Worm (Caenorhabditis elegans) whole organism, young adult: Measurements from ENCODE around the gene F56D6.23.

Experiments used
- B0035.1 ChIP-seq: sonication (generic microtip); optimal IDR thresholded peaks from 2 replicates; lab custom pipeline; 2016; ENCODE audit warnings: missing genetic modification characterization, mild to moderate bottlenecking, missing compliant biosample characterization, missing genotype, missing genetic modification reagents
- B0261.1 ChIP-seq: sonication (generic microtip); optimal IDR thresholded peaks from 2 replicates; lab custom pipeline; 2016; ENCODE audit warnings: mild to moderate bottlenecking, missing genetic modification characterization, moderate library complexity, missing compliant biosample characterization
- B0336.3 ChIP-seq: fragments of 200-800 bp; sonication (Bioruptor generic); IDR thresholded peaks from 2 replicates; pipeline ENCODE4 v1.3.6; 2022; ENCODE audit warnings: missing genetic modification characterization, missing compliant biosample characterization
- C06A6.2 ChIP-seq: fragments of 200-800 bp; sonication (Bioruptor generic); conservative IDR thresholded peaks from 2 replicates; pipeline ENCODE4 v1.3.6; 2022; ENCODE audit warnings: missing genetic modification characterization, missing compliant biosample characterization
- F10E7.11 ChIP-seq: sonication (generic microtip); optimal IDR thresholded peaks from 2 replicates; lab custom pipeline; 2017; ENCODE audit warnings: mild to moderate bottlenecking, missing genetic modification characterization, moderate library complexity, missing compliant biosample characterization
- F57A8.1 ChIP-seq: fragments of 200-800 bp; sonication (Bioruptor generic); optimal IDR thresholded peaks from 2 replicates; lab custom pipeline; 2018; ENCODE audit warnings: mild to moderate bottlenecking, missing genetic modification characterization, moderate library complexity, missing compliant biosample characterization
- F57C9.4 ChIP-seq: sonication (generic microtip); optimal IDR thresholded peaks from 2 replicates; lab custom pipeline; 2017; ENCODE audit warnings: mild to moderate bottlenecking, missing genetic modification characterization, missing compliant biosample characterization
- Y53F4B.3 ChIP-seq: fragments of 200-800 bp; sonication (Bioruptor generic); IDR thresholded peaks from 2 replicates; pipeline ENCODE4 v1.3.6; 2022; ENCODE audit warnings: missing genetic modification reagents, missing genetic modification characterization, missing compliant biosample characterization
- Y56A3A.18 ChIP-seq: fragments of 200-800 bp; sonication (Bioruptor generic); IDR thresholded peaks from 2 replicates; pipeline ENCODE4 v1.3.6; 2022; ENCODE audit warnings: missing genetic modification reagents, missing genetic modification characterization, missing compliant biosample characterization
- aptf-2 ChIP-seq: fragments of 200-800 bp; sonication (Bioruptor generic); conservative IDR thresholded peaks from 2 replicates; pipeline ENCODE4 v1.3.6; 2022; ENCODE audit warnings: missing genetic modification reagents, missing genetic modification characterization, missing compliant biosample characterization
- atf-7 ChIP-seq: sonication (generic microtip); optimal IDR thresholded peaks from 2 replicates; lab custom pipeline; 2017; ENCODE audit warnings: mild to moderate bottlenecking, missing genetic modification characterization, missing compliant biosample characterization
- attf-3 ChIP-seq: fragments of 200-800 bp; sonication (Bioruptor generic); conservative IDR thresholded peaks from 2 replicates; pipeline ENCODE4 v1.3.6; 2022; ENCODE audit warnings: missing genetic modification reagents, missing genetic modification characterization, missing compliant biosample characterization
- cebp-2 ChIP-seq: fragments of 200-800 bp; sonication (Bioruptor generic); IDR thresholded peaks from 2 replicates; pipeline ENCODE4 v1.3.6; 2022; ENCODE audit warnings: missing genetic modification characterization, missing compliant biosample characterization
- ceh-58 ChIP-seq: fragments of 200-800 bp; sonication (Bioruptor generic); IDR thresholded peaks from 2 replicates; pipeline ENCODE4 v1.3.6; 2022; ENCODE audit warnings: missing genetic modification characterization, missing compliant biosample characterization
- dpff-1 ChIP-seq: sonication (generic microtip); optimal IDR thresholded peaks from 2 replicates; lab custom pipeline; 2017; ENCODE audit warnings: mild to moderate bottlenecking, missing genetic modification characterization, missing compliant biosample characterization
- ekl-4 ChIP-seq: fragments of 200-800 bp; sonication (Bioruptor generic); IDR thresholded peaks from 2 replicates; pipeline ENCODE4 v1.3.6; 2022; ENCODE audit warnings: missing genetic modification reagents, missing genetic modification characterization, missing compliant biosample characterization
- ets-4 ChIP-seq: fragments of 200-800 bp; sonication (Bioruptor generic); optimal IDR thresholded peaks from 2 replicates; lab custom pipeline; 2018; ENCODE audit warnings: mild to moderate bottlenecking, missing genetic modification characterization, missing compliant biosample characterization
- gei-17 ChIP-seq: fragments of 200-800 bp; sonication (Bioruptor generic); optimal IDR thresholded peaks from 2 replicates; lab custom pipeline; 2018; ENCODE audit warnings: mild to moderate bottlenecking, missing genetic modification characterization, missing compliant biosample characterization
- hmg-20 ChIP-seq: fragments of 200-800 bp; sonication (Bioruptor generic); IDR thresholded peaks from 2 replicates; pipeline ENCODE4 v1.3.6; 2022; ENCODE audit warnings: missing genetic modification reagents, missing genetic modification characterization, missing compliant biosample characterization
- let-526 ChIP-seq: fragments of 200-800 bp; sonication (Bioruptor generic); IDR thresholded peaks from 2 replicates; pipeline ENCODE4 v1.3.6; 2022; ENCODE audit warnings: missing genetic modification reagents, missing genetic modification characterization, missing compliant biosample characterization
- lin-26 ChIP-seq: fragments of 200-800 bp; sonication (Bioruptor generic); IDR thresholded peaks from 2 replicates; pipeline ENCODE4 v1.3.6; 2022; ENCODE audit warnings: missing genetic modification reagents, missing genetic modification characterization, missing compliant biosample characterization
- lin-40 ChIP-seq: sonication (generic microtip); optimal IDR thresholded peaks from 2 replicates; lab custom pipeline; 2016; ENCODE audit warnings: missing genetic modification characterization, mild to moderate bottlenecking, missing compliant biosample characterization, missing genotype, missing genetic modification reagents
- lin-54 ChIP-seq: fragments of 200-800 bp; sonication (Bioruptor generic); optimal IDR thresholded peaks from 2 replicates; lab custom pipeline; 2018; ENCODE audit warnings: mild to moderate bottlenecking, missing genetic modification characterization, missing compliant biosample characterization
- lir-1 ChIP-seq: fragments of 200-800 bp; sonication (Bioruptor generic); conservative IDR thresholded peaks from 2 replicates; pipeline ENCODE4 v1.3.6; 2022; ENCODE audit warnings: missing genetic modification reagents, missing genetic modification characterization, missing compliant biosample characterization
- madf-8 ChIP-seq: fragments of 200-800 bp; sonication (Bioruptor generic); conservative IDR thresholded peaks from 2 replicates; pipeline ENCODE4 v1.3.6; 2022; ENCODE audit warnings: missing genetic modification reagents, missing genetic modification characterization, missing compliant biosample characterization
- mes-4 ChIP-seq: sonication (generic microtip); optimal IDR thresholded peaks from 2 replicates; lab custom pipeline; 2016; ENCODE audit warnings: missing genotype, missing genetic modification characterization, missing compliant biosample characterization
- nhr-120 ChIP-seq: fragments of 200-800 bp; sonication (Bioruptor generic); IDR thresholded peaks from 2 replicates; pipeline ENCODE4 v1.3.6; 2022; ENCODE audit warnings: missing genetic modification characterization, missing compliant biosample characterization
- nhr-27 ChIP-seq: fragments of 200-800 bp; sonication (Bioruptor generic); optimal IDR thresholded peaks from 2 replicates; lab custom pipeline; 2018; ENCODE audit warnings: mild to moderate bottlenecking, missing genetic modification characterization, moderate library complexity, missing compliant biosample characterization
- nhr-90 ChIP-seq: sonication (generic microtip); optimal IDR thresholded peaks from 2 replicates; lab custom pipeline; 2016; ENCODE audit warnings: missing genotype, mild to moderate bottlenecking, missing genetic modification characterization, missing compliant biosample characterization
- pbrm-1 ChIP-seq: fragments of 200-800 bp; sonication (Bioruptor generic); IDR thresholded peaks from 2 replicates; pipeline ENCODE4 v1.3.6; 2022; ENCODE audit warnings: missing genetic modification reagents, missing genetic modification characterization, missing compliant biosample characterization
- repo-1 ChIP-seq: sonication (generic microtip); optimal IDR thresholded peaks from 2 replicates; lab custom pipeline; 2017; ENCODE audit warnings: mild to moderate bottlenecking, missing genetic modification characterization, missing compliant biosample characterization
- rpc-1 ChIP-seq, 2 experiments: fragments of 150-350 bp in 1 of 2; sonication (generic microtip) in 1 of 2; optimal IDR thresholded peaks; 2 replicates each; lab custom pipeline; 2014 to 2018; ENCODE audit warnings: missing biosample characterization in 1 of 2, missing genetic modification characterization in 1 of 2, missing genetic modification reagents in 1 of 2, missing genotype in 1 of 2
- snpc-3.4 ChIP-seq: sonication (generic microtip); optimal IDR thresholded peaks from 2 replicates; lab custom pipeline; 2017; ENCODE audit warnings: missing genetic modification characterization, mild to moderate bottlenecking, missing compliant biosample characterization, antibody characterized with exemption, moderate library complexity, missing genotype, missing genetic modification reagents
- unc-62 ChIP-seq: fragments of 150-350 bp; optimal IDR thresholded peaks from 2 replicates; lab custom pipeline; 2014; ENCODE audit warnings: missing biosample characterization, missing genetic modification reagents, missing genetic modification characterization
- ztf-25 ChIP-seq: fragments of 200-800 bp; sonication (Bioruptor generic); IDR thresholded peaks from 2 replicates; pipeline ENCODE4 v1.3.6; 2022; ENCODE audit warnings: missing genetic modification reagents, missing genetic modification characterization, missing compliant biosample characterization

F56D6.23 gene

DNA sequence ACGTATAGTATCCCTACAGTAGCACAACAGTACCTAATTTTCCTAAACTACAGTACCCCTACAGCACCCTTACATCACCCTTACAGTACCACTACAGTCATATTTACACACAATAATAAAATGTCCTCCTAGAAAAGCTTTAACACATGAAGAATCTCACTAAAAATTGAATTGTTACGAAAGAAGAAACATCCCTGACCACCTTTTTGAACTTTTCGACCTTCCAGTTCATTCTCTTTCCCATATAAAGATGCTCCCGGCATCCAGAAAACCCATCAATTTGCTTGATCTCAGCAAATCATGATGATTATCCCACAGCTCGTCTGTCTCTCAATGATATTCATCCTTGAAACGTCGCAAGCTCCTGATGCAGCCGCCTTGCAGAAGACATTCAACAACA is 13.6 kb upstream of the F56D6.23 start, which contains the start of gene F56D6.21:
Gene F56D6.21 (plus strand): TSS at position 301 of the 400 bp plus-strand sequence.
- TF ChIP-seq gei-17 (GFP tag; lab: Kevin White, UChicago) = no peak
- TF ChIP-seq C06A6.2 (GFP tag; lab: Robert Waterston, UW) = no peak
- TF ChIP-seq repo-1 (tag; lab: Kevin White, UChicago) = no peak
- no peak for TF ChIP-seq mes-4 (tag; lab: Kevin White, UChicago)
- TF ChIP-seq ets-4 (GFP tag; lab: Kevin White, UChicago) = no peak
- no peak for TF ChIP-seq B0336.3
- TF ChIP-seq nhr-120 (GFP tag; lab: Robert Waterston, UW) = no peak
- TF ChIP-seq F10E7.11 (tag; lab: Kevin White, UChicago) = no peak
- TF ChIP-seq, all 124 proteins: peak for 0

DNA sequence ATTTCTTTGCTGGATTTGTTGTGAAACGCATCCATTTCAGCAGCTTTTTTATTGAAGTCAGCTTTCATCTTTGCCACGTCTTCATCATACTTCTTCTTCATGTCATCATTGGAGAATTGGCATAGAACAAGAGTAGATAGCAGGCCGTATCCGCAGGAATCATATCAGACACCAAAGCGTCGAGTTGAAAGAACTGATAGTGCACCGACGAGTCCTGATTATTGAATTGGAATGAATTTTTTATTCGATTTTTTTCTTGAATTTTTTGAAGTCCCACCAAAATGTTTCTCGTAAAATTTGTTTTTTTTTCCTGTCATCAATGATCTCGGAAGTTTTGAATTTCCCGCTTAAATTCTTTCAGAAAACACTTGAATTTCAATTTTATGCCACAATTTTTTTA is 11.9 kb upstream of the F56D6.23 start, which contains the start of gene F56D6.11:
Gene F56D6.11 (minus strand): TSS at position 101 of the 400 bp plus-strand sequence.
- no peak for TF ChIP-seq dpff-1
- no peak for TF ChIP-seq Y56A3A.18 (GFP tag; lab: Robert Waterston, UW)
- no peak for TF ChIP-seq lir-1 (GFP tag; lab: Robert Waterston, UW)
- no peak for TF ChIP-seq F57C9.4 (tag; lab: Kevin White, UChicago)
- no peak for TF ChIP-seq F10E7.11 (tag; lab: Kevin White, UChicago)
- TF ChIP-seq snpc-3.4 = no peak
- no peak for TF ChIP-seq F57A8.1 (GFP tag; lab: Kevin White, UChicago)
- TF ChIP-seq lin-40 (tag; lab: Kevin White, UChicago) = no peak
- TF ChIP-seq cebp-2 (GFP tag; lab: Robert Waterston, UW) = no peak
- no peak for TF ChIP-seq B0261.1 (tag; lab: Kevin White, UChicago)
- TF ChIP-seq attf-3 (GFP tag; lab: Robert Waterston, UW) = no peak
- TF ChIP-seq unc-62 (GFP tag; lab: Kevin White, UChicago) = no peak
- no peak for TF ChIP-seq aptf-2
- no peak for TF ChIP-seq ets-4 (GFP tag; lab: Kevin White, UChicago)
- TF ChIP-seq hmg-20 = no peak

DNA sequence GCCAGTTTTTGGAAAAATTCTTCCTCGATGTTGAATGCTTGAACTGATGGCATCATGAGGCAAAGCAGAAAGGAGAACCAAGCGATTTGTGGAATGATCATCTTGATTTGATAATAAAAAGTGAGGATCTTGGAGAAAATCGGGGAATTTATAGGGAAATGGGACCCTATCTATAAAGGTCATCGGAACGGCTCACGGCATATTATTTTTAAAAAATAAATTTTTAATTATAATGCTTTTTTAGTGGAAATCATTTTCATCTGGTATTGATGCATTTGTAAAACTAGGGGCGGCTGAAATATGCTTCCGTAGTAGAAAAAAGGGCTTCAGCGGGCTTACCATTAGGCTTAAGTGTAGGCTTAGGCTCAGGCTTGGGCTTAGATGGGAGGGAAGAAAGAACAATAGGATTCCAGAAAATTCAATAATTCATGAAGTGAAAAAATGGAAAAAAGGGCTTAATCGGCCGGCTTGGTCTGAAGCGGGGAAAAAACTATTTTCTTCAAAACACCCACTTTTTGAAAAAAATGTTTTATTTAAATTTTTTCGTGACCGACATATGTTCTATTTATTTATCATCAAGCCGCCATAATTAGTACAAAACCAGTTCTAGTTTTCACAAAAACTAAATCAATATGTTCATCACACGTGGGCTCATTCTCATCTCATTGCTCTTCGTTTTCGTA is 10.6 kb upstream of the F56D6.23 start, which contains the start of the genes F56D6.22 and F56D6.12:
Gene F56D6.22 (minus strand): TSS at position 101 of the 683 bp plus-strand sequence.
Gene F56D6.12 (plus strand): TSS at position 633 of the 683 bp plus-strand sequence.
- TF ChIP-seq atf-7 (tag; lab: Kevin White, UChicago) (no peak), ekl-4 (GFP tag; lab: Robert Waterston, UW) (no peak), ztf-25 (GFP tag; lab: Robert Waterston, UW) (no peak), B0336.3 (no peak), madf-8 (GFP tag; lab: Robert Waterston, UW) (no peak), rpc-1 (optimal IDR thresholded peaks at IDR 0.05; lab: Kevin White, UChicago) (no peak), rpc-1 (tag; optimal IDR thresholded peaks at IDR 0.05; lab: Kevin White, UChicago) (no peak), nhr-27 (tag; lab: Kevin White, UChicago) (no peak), pbrm-1 (GFP tag; lab: Robert Waterston, UW) (no peak)
- TF ChIP-seq, all 124 proteins: peak for 0

DNA sequence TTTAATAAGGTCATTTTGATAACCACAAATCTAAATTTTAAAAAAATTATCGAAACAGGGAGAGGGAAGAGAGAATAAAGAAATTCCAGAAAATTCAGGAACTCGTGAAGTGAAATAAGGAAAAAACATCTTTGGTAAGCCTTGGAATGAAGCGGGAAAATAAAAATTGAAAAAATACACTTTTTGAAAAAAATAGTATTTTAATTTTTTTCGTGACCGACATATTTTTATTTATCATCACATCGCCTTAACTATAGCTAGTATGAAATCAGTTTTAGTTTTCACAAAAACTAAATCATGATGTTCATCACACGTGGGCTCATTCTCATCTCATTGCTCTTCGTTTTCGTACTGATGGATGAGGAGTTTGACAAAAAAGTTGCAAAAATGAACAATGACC is 9.1 kb upstream of the F56D6.23 start, which contains the start of gene F56D6.13:
Gene F56D6.13 (plus strand): TSS at position 301 of the 400 bp plus-strand sequence.
- no peak for TF ChIP-seq repo-1 (tag; lab: Kevin White, UChicago)
- no peak for TF ChIP-seq B0035.1
- TF ChIP-seq nhr-90 (tag; lab: Kevin White, UChicago) = no peak
- TF ChIP-seq C06A6.2 (GFP tag; lab: Robert Waterston, UW) = no peak
- TF ChIP-seq ceh-58 = no peak
- no peak for TF ChIP-seq Y53F4B.3 (GFP tag; lab: Robert Waterston, UW)
- no peak for TF ChIP-seq ekl-4 (GFP tag; lab: Robert Waterston, UW)
- no peak for TF ChIP-seq lin-26 (GFP tag; lab: Robert Waterston, UW)
- TF ChIP-seq lin-54 (GFP tag; lab: Kevin White, UChicago) = no peak
- TF ChIP-seq F57A8.1 (GFP tag; lab: Kevin White, UChicago) = no peak
- TF ChIP-seq let-526 (GFP tag; lab: Robert Waterston, UW) = no peak
- TF ChIP-seq rpc-1 (optimal IDR thresholded peaks at IDR 0.05; lab: Kevin White, UChicago) = no peak
- no peak for TF ChIP-seq rpc-1 (tag; optimal IDR thresholded peaks at IDR 0.05; lab: Kevin White, UChicago)
